Worm (Caenorhabditis elegans) whole organism, young adult: Measurements from ENCODE around the gene fog-2.

Experiments
- C17E4.6 ChIP-seq: fragments of 200-800 bp; sonication (Bioruptor generic); IDR thresholded peaks from 2 replicates; pipeline ENCODE4 v1.3.6; 2022; ENCODE audit warnings: missing genetic modification reagents, missing genetic modification characterization, missing compliant biosample characterization
- F22D6.2 ChIP-seq: sonication (generic microtip); optimal IDR thresholded peaks from 2 replicates; lab custom pipeline; 2016; ENCODE audit warnings: mild to moderate bottlenecking, missing genetic modification characterization, missing compliant biosample characterization
- F52B5.7 ChIP-seq: sonication (generic microtip); optimal IDR thresholded peaks from 2 replicates; lab custom pipeline; 2016; ENCODE audit warnings: mild to moderate bottlenecking, missing genetic modification characterization, missing compliant biosample characterization
- F55B11.4 ChIP-seq: sonication (generic microtip); optimal IDR thresholded peaks from 2 replicates; lab custom pipeline; 2016; ENCODE audit warnings: missing compliant biosample characterization, missing genetic modification characterization, borderline replicate concordance; ENCODE audit not compliant: insufficient read depth
- F57A8.1 ChIP-seq: fragments of 200-800 bp; sonication (Bioruptor generic); optimal IDR thresholded peaks from 2 replicates; lab custom pipeline; 2018; ENCODE audit warnings: mild to moderate bottlenecking, missing genetic modification characterization, moderate library complexity, missing compliant biosample characterization
- F57C9.4 ChIP-seq: sonication (generic microtip); optimal IDR thresholded peaks from 2 replicates; lab custom pipeline; 2017; ENCODE audit warnings: mild to moderate bottlenecking, missing genetic modification characterization, missing compliant biosample characterization
- T07F8.4 ChIP-seq: sonication (generic microtip); optimal IDR thresholded peaks from 2 replicates; lab custom pipeline; 2016; ENCODE audit warnings: mild to moderate bottlenecking, missing genetic modification characterization, moderate library complexity, missing compliant biosample characterization
- T26A5.8 ChIP-seq: sonication (generic microtip); optimal IDR thresholded peaks from 2 replicates; lab custom pipeline; 2016; ENCODE audit warnings: missing genetic modification characterization, missing compliant biosample characterization
- Y53F4B.3 ChIP-seq: fragments of 200-800 bp; sonication (Bioruptor generic); IDR thresholded peaks from 2 replicates; pipeline ENCODE4 v1.3.6; 2022; ENCODE audit warnings: missing genetic modification reagents, missing genetic modification characterization, missing compliant biosample characterization
- Y79H2A.3 ChIP-seq: fragments of 200-800 bp; sonication (Bioruptor generic); conservative IDR thresholded peaks from 2 replicates; pipeline ENCODE4 v1.3.6; 2022; ENCODE audit warnings: missing genetic modification reagents, missing genetic modification characterization, missing compliant biosample characterization
- aptf-2 ChIP-seq: fragments of 200-800 bp; sonication (Bioruptor generic); conservative IDR thresholded peaks from 2 replicates; pipeline ENCODE4 v1.3.6; 2022; ENCODE audit warnings: missing genetic modification reagents, missing genetic modification characterization, missing compliant biosample characterization
- aptf-3 ChIP-seq: fragments of 200-800 bp; sonication (Bioruptor generic); IDR thresholded peaks from 2 replicates; pipeline ENCODE4 v1.3.6; 2022; ENCODE audit warnings: missing genetic modification characterization, missing compliant biosample characterization
- atf-7 ChIP-seq: sonication (generic microtip); optimal IDR thresholded peaks from 2 replicates; lab custom pipeline; 2017; ENCODE audit warnings: mild to moderate bottlenecking, missing genetic modification characterization, missing compliant biosample characterization
- attf-3 ChIP-seq: fragments of 200-800 bp; sonication (Bioruptor generic); conservative IDR thresholded peaks from 2 replicates; pipeline ENCODE4 v1.3.6; 2022; ENCODE audit warnings: missing genetic modification reagents, missing genetic modification characterization, missing compliant biosample characterization
- attf-5 ChIP-seq: fragments of 200-800 bp; sonication (Bioruptor generic); optimal IDR thresholded peaks from 2 replicates; lab custom pipeline; 2018; ENCODE audit warnings: mild to moderate bottlenecking, missing genetic modification characterization, missing compliant biosample characterization
- ccch-3 ChIP-seq: fragments of 200-800 bp; sonication (Bioruptor generic); optimal IDR thresholded peaks from 2 replicates; lab custom pipeline; 2018; ENCODE audit warnings: mild to moderate bottlenecking, missing genetic modification characterization, missing compliant biosample characterization
- cebp-1 ChIP-seq, 2 experiments: fragments of 200-800 bp in 1 of 2; sonication (Bioruptor generic) in 1 of 2; sonication (generic microtip) in 1 of 2; IDR thresholded peaks in 1 of 2; optimal IDR thresholded peaks in 1 of 2; 2 replicates each; pipeline versions ENCODE4 v1.3.6 to Lab custom; 2017 to 2022; ENCODE audit warnings: missing compliant biosample characterization in 2 of 2, missing genetic modification characterization in 2 of 2, mild to moderate bottlenecking in 1 of 2, missing genetic modification reagents in 1 of 2, moderate library complexity in 1 of 2
- cebp-2 ChIP-seq: fragments of 200-800 bp; sonication (Bioruptor generic); IDR thresholded peaks from 2 replicates; pipeline ENCODE4 v1.3.6; 2022; ENCODE audit warnings: missing genetic modification characterization, missing compliant biosample characterization
- ceh-40 ChIP-seq: fragments of 200-800 bp; sonication (Bioruptor generic); IDR thresholded peaks from 2 replicates; pipeline ENCODE4 v1.3.6; 2022; ENCODE audit warnings: missing genetic modification characterization, missing compliant biosample characterization
- ceh-79 ChIP-seq: sonication (generic microtip); optimal IDR thresholded peaks from 2 replicates; lab custom pipeline; 2017; ENCODE audit warnings: mild to moderate bottlenecking, missing genetic modification characterization, missing compliant biosample characterization
- die-1 ChIP-seq: sonication (generic microtip); optimal IDR thresholded peaks from 2 replicates; lab custom pipeline; 2016; ENCODE audit warnings: missing genotype, mild to moderate bottlenecking, missing genetic modification characterization, missing compliant biosample characterization
- dox-1 ChIP-seq: fragments of 200-800 bp; sonication (Bioruptor generic); IDR thresholded peaks from 2 replicates; pipeline ENCODE4 v1.3.6; 2022; ENCODE audit warnings: missing genetic modification reagents, missing genetic modification characterization, missing compliant biosample characterization
- dpff-1 ChIP-seq: sonication (generic microtip); optimal IDR thresholded peaks from 2 replicates; lab custom pipeline; 2017; ENCODE audit warnings: mild to moderate bottlenecking, missing genetic modification characterization, missing compliant biosample characterization
- efl-1 ChIP-seq: fragments of 150-350 bp; optimal IDR thresholded peaks from 2 replicates; lab custom pipeline; 2014; ENCODE audit warnings: missing biosample characterization, missing genetic modification reagents, missing genetic modification characterization
- ets-4 ChIP-seq: fragments of 200-800 bp; sonication (Bioruptor generic); optimal IDR thresholded peaks from 2 replicates; lab custom pipeline; 2018; ENCODE audit warnings: mild to moderate bottlenecking, missing genetic modification characterization, missing compliant biosample characterization
- fkh-3 ChIP-seq: sonication (generic microtip); optimal IDR thresholded peaks from 2 replicates; lab custom pipeline; 2016; ENCODE audit warnings: mild to moderate bottlenecking, missing genetic modification characterization, missing compliant biosample characterization
- gei-17 ChIP-seq: fragments of 200-800 bp; sonication (Bioruptor generic); optimal IDR thresholded peaks from 2 replicates; lab custom pipeline; 2018; ENCODE audit warnings: mild to moderate bottlenecking, missing genetic modification characterization, missing compliant biosample characterization
- hmg-1.2 ChIP-seq: fragments of 200-800 bp; sonication (Bioruptor generic); IDR thresholded peaks from 2 replicates; pipeline ENCODE4 v1.3.6; 2022; ENCODE audit warnings: missing genetic modification reagents, missing genetic modification characterization, missing compliant biosample characterization
- lin-26 ChIP-seq: fragments of 200-800 bp; sonication (Bioruptor generic); IDR thresholded peaks from 2 replicates; pipeline ENCODE4 v1.3.6; 2022; ENCODE audit warnings: missing genetic modification reagents, missing genetic modification characterization, missing compliant biosample characterization
- lin-40 ChIP-seq: sonication (generic microtip); optimal IDR thresholded peaks from 2 replicates; lab custom pipeline; 2016; ENCODE audit warnings: missing genetic modification characterization, mild to moderate bottlenecking, missing compliant biosample characterization, missing genotype, missing genetic modification reagents
- lsy-27 ChIP-seq: sonication (generic microtip); optimal IDR thresholded peaks from 2 replicates; lab custom pipeline; 2017; ENCODE audit warnings: missing genetic modification characterization, mild to moderate bottlenecking, missing compliant biosample characterization, antibody characterized with exemption, missing genotype, borderline replicate concordance; ENCODE audit not compliant: insufficient read depth
- madf-8 ChIP-seq: fragments of 200-800 bp; sonication (Bioruptor generic); conservative IDR thresholded peaks from 2 replicates; pipeline ENCODE4 v1.3.6; 2022; ENCODE audit warnings: missing genetic modification reagents, missing genetic modification characterization, missing compliant biosample characterization
- nfya-2 ChIP-seq: fragments of 200-800 bp; sonication (Bioruptor generic); IDR thresholded peaks from 2 replicates; pipeline ENCODE4 v1.3.6; 2022; ENCODE audit warnings: missing genetic modification reagents, missing genetic modification characterization, missing compliant biosample characterization
- nhr-179 ChIP-seq: sonication (generic microtip); optimal IDR thresholded peaks from 2 replicates; lab custom pipeline; 2016; ENCODE audit warnings: mild to moderate bottlenecking, missing genetic modification characterization, missing compliant biosample characterization
- nhr-27 ChIP-seq: fragments of 200-800 bp; sonication (Bioruptor generic); optimal IDR thresholded peaks from 2 replicates; lab custom pipeline; 2018; ENCODE audit warnings: mild to moderate bottlenecking, missing genetic modification characterization, moderate library complexity, missing compliant biosample characterization
- nhr-80 ChIP-seq: sonication (generic microtip); optimal IDR thresholded peaks from 2 replicates; lab custom pipeline; 2016; ENCODE audit warnings: missing genetic modification characterization, missing compliant biosample characterization
- pha-4 ChIP-seq: fragments of 150-350 bp; sonication (generic microtip); optimal IDR thresholded peaks from 2 replicates; lab custom pipeline; 2014; ENCODE audit warnings: missing biosample characterization, missing genetic modification reagents, missing genetic modification characterization
- rcor-1 ChIP-seq: fragments of 200-800 bp; sonication (Bioruptor generic); IDR thresholded peaks from 2 replicates; pipeline ENCODE4 v1.3.6; 2022; ENCODE audit warnings: missing genetic modification reagents, missing genetic modification characterization, missing compliant biosample characterization
- repo-1 ChIP-seq: sonication (generic microtip); optimal IDR thresholded peaks from 2 replicates; lab custom pipeline; 2017; ENCODE audit warnings: mild to moderate bottlenecking, missing genetic modification characterization, missing compliant biosample characterization
- snpc-1.1 ChIP-seq: sonication (generic microtip); optimal IDR thresholded peaks from 2 replicates; lab custom pipeline; 2017; ENCODE audit warnings: missing genetic modification characterization, mild to moderate bottlenecking, missing compliant biosample characterization, antibody characterized with exemption, moderate library complexity, missing genotype, missing genetic modification reagents; ENCODE audit not compliant: insufficient read depth
- somi-1 ChIP-seq: fragments of 200-800 bp; sonication (Bioruptor generic); optimal IDR thresholded peaks from 2 replicates; lab custom pipeline; 2018; ENCODE audit warnings: mild to moderate bottlenecking, missing genetic modification characterization, missing compliant biosample characterization
- tlf-1 ChIP-seq: fragments of 200-800 bp; sonication (Bioruptor generic); optimal IDR thresholded peaks from 2 replicates; lab custom pipeline; 2018; ENCODE audit warnings: mild to moderate bottlenecking, missing genetic modification characterization, missing compliant biosample characterization
- unc-130 ChIP-seq: sonication (generic microtip); optimal IDR thresholded peaks from 2 replicates; lab custom pipeline; 2016; ENCODE audit warnings: missing genetic modification reagents, missing genetic modification characterization, missing compliant biosample characterization
- ztf-26 ChIP-seq: sonication (generic microtip); optimal IDR thresholded peaks from 2 replicates; lab custom pipeline; 2017; ENCODE audit warnings: missing genetic modification characterization, missing compliant biosample characterization
- ztf-3 ChIP-seq: fragments of 200-800 bp; sonication (Bioruptor generic); optimal IDR thresholded peaks from 2 replicates; lab custom pipeline; 2018; ENCODE audit warnings: mild to moderate bottlenecking, missing genetic modification characterization, missing compliant biosample characterization
- ztf-6 ChIP-seq: fragments of 200-800 bp; sonication (Bioruptor generic); IDR thresholded peaks from 2 replicates; pipeline ENCODE4 v1.3.6; 2022; ENCODE audit warnings: missing genetic modification reagents, missing genetic modification characterization, missing compliant biosample characterization

The fog-2 gene

ce11 chrV:20225312-20225711 is 26.3 kb downstream of the fog-2 start:
- TF ChIP-seq nhr-80 = peak; percentile 65
- TF ChIP-seq cebp-1 (GFP tag; IDR thresholded peaks at IDR 0.05; lab: Robert Waterston, UW) = no peak
- TF ChIP-seq cebp-1 (tag; optimal IDR thresholded peaks at IDR 0.05; lab: Kevin White, UChicago) = peak; percentile 50
- TF ChIP-seq ztf-6 (GFP tag; lab: Robert Waterston, UW) = no peak

ce11 chrV:20233743-20234142 is 34.7 kb downstream of the fog-2 start, which contains the start of gene Y113G7B.15:
TSS of gene Y113G7B.15 (minus strand) at chrV:20233843.
- TF ChIP-seq cebp-2 (GFP tag; lab: Robert Waterston, UW) = no peak

ce11 chrV:20234439-20234838 is 35.4 kb downstream of the fog-2 start:
- no peak for TF ChIP-seq lin-40 (tag; lab: Kevin White, UChicago)
- no peak for TF ChIP-seq madf-8 (GFP tag; lab: Robert Waterston, UW)
- TF ChIP-seq atf-7 = no peak
- no peak for TF ChIP-seq ceh-40 (GFP tag; lab: Robert Waterston, UW)
- no peak for TF ChIP-seq ztf-26 (tag; lab: Kevin White, UChicago)
- TF ChIP-seq Y79H2A.3 = no peak
- no peak for TF ChIP-seq somi-1 (GFP tag; lab: Kevin White, UChicago)
- no peak for TF ChIP-seq nhr-27 (tag; lab: Kevin White, UChicago)
- no peak for TF ChIP-seq F57C9.4
- TF ChIP-seq attf-5 (GFP tag; lab: Kevin White, UChicago) = peak; percentile 7
- TF ChIP-seq repo-1 (tag; lab: Kevin White, UChicago) = no peak
- TF ChIP-seq ceh-79 (tag; lab: Kevin White, UChicago) = no peak
- no peak for TF ChIP-seq unc-130
- TF ChIP-seq T26A5.8 (tag; lab: Kevin White, UChicago) = no peak
- no peak for TF ChIP-seq F22D6.2
- no peak for TF ChIP-seq F57A8.1 (GFP tag; lab: Kevin White, UChicago)
- TF ChIP-seq ztf-6 (GFP tag; lab: Robert Waterston, UW) = no peak
- TF ChIP-seq ets-4 (GFP tag; lab: Kevin White, UChicago) = no peak
- peak; percentile 42; the same call in 1 of the 2 replicates for TF ChIP-seq lin-26 (GFP tag; lab: Robert Waterston, UW)
- no peak for TF ChIP-seq attf-3 (GFP tag; lab: Robert Waterston, UW)
- TF ChIP-seq tlf-1 (GFP tag; lab: Kevin White, UChicago) = no peak
- peak; percentile 4 for TF ChIP-seq F52B5.7 (tag; lab: Kevin White, UChicago)
- TF ChIP-seq nfya-2 (GFP tag; lab: Robert Waterston, UW) = no peak
- no peak for TF ChIP-seq efl-1
- no peak for TF ChIP-seq pha-4
- 0 out of 2 replicates have a peak, but pooled peaks have one; percentile 33 for TF ChIP-seq aptf-3 (GFP tag; lab: Robert Waterston, UW)
- TF ChIP-seq Y53F4B.3 (GFP tag; lab: Robert Waterston, UW) = no peak
- TF ChIP-seq dpff-1 (tag; lab: Kevin White, UChicago) = no peak
- no peak for TF ChIP-seq ztf-3 (GFP tag; lab: Kevin White, UChicago)
- no peak for TF ChIP-seq fkh-3
- TF ChIP-seq T07F8.4 (tag; lab: Kevin White, UChicago) = no peak
- no peak for TF ChIP-seq gei-17
- no peak for TF ChIP-seq die-1
- no peak for TF ChIP-seq F55B11.4 (tag; lab: Kevin White, UChicago)
- TF ChIP-seq snpc-1.1 (tag; lab: Kevin White, UChicago) = no peak
- no peak for TF ChIP-seq hmg-1.2
- TF ChIP-seq aptf-2 = no peak
- no peak for TF ChIP-seq lsy-27 (tag; lab: Kevin White, UChicago)
- no peak for TF ChIP-seq C17E4.6 (GFP tag; lab: Robert Waterston, UW)
- no peak for TF ChIP-seq ccch-3
- TF ChIP-seq nhr-179 = no peak
- TF ChIP-seq rcor-1 (GFP tag; lab: Robert Waterston, UW) = no peak
- TF ChIP-seq dox-1 (GFP tag; lab: Robert Waterston, UW) = no peak
